Fruit fly (Drosophila melanogaster) whole organism, embryonic: ENCODE data around the gene CG4896.

Experiments
- Bgb ChIP-seq: fragments of 200-800 bp; sonication (Bioruptor generic); IDR thresholded peaks from 2 replicates; pipeline ENCODE4 v1.3.6; 2022; ENCODE audit warnings: missing biosample characterization, missing genetic modification characterization; ENCODE audit not compliant: partially characterized antibody
- CG10147 ChIP-seq: fragments of 200-800 bp; sonication (Bioruptor generic); optimal IDR thresholded peaks from 2 replicates; lab custom pipeline; 2019; ENCODE audit warnings: missing biosample characterization, mild to moderate bottlenecking, missing genetic modification characterization, moderate library complexity
- CG10321 ChIP-seq: fragments of 200-800 bp; sonication (Bioruptor generic); IDR thresholded peaks from 2 replicates; pipeline ENCODE4 v1.3.6; 2022; ENCODE audit warnings: missing biosample characterization, missing genetic modification characterization
- CG11695 ChIP-seq: fragments of 200-800 bp; sonication (Bioruptor generic); IDR thresholded peaks from 3 replicates; pipeline ENCODE4 v1.3.6; 2022; ENCODE audit warnings: missing biosample characterization, missing genetic modification characterization
- CG12155 ChIP-seq: fragments of 200-800 bp; sonication (Bioruptor generic); optimal IDR thresholded peaks from 3 replicates; lab custom pipeline; 2016; ENCODE audit warnings: missing biosample characterization, missing genetic modification characterization
- CG12659 ChIP-seq: fragments of 200-800 bp; sonication (Bioruptor generic); optimal IDR thresholded peaks from 3 replicates; lab custom pipeline; 2017; ENCODE audit warnings: mild to moderate bottlenecking, missing biosample characterization, missing genetic modification reagents, missing genetic modification characterization
- CG14860 ChIP-seq: fragments of 200-800 bp; sonication (Bioruptor generic); IDR thresholded peaks from 3 replicates; pipeline ENCODE4 v1.3.6; 2022; ENCODE audit warnings: missing biosample characterization, missing genetic modification characterization; ENCODE audit not compliant: partially characterized antibody
- CG16779 ChIP-seq: fragments of 200-800 bp; sonication (Bioruptor generic); IDR thresholded peaks from 2 replicates; pipeline ENCODE4 v1.3.6; 2022; ENCODE audit warnings: missing biosample characterization, missing genetic modification characterization
- CG17186 ChIP-seq: fragments of 200-800 bp; sonication (Bioruptor generic); optimal IDR thresholded peaks from 3 replicates; lab custom pipeline; 2017; ENCODE audit warnings: missing biosample characterization, missing genetic modification reagents, missing genetic modification characterization
- CG18011 ChIP-seq: fragments of 200-800 bp; sonication (Bioruptor generic); optimal IDR thresholded peaks from 2 replicates; lab custom pipeline; 2017; ENCODE audit warnings: missing biosample characterization, missing genetic modification characterization, mild to moderate bottlenecking, moderate library complexity, missing genotype
- CG18764 ChIP-seq: fragments of 200-800 bp; sonication (Bioruptor generic); optimal IDR thresholded peaks from 3 replicates; lab custom pipeline; 2016; ENCODE audit warnings: missing biosample characterization, missing genetic modification characterization
- CG2889 ChIP-seq: fragments of 200-800 bp; sonication (Bioruptor generic); IDR thresholded peaks from 3 replicates; pipeline ENCODE4 v1.3.6; 2022; ENCODE audit warnings: missing biosample characterization, missing genetic modification characterization
- CG34376 ChIP-seq: fragments of 200-800 bp; sonication (Bioruptor generic); optimal IDR thresholded peaks from 2 replicates; lab custom pipeline; 2018; ENCODE audit warnings: missing biosample characterization, mild to moderate bottlenecking, missing genetic modification characterization
- CG4360 ChIP-seq: fragments of 200-800 bp; sonication (Bioruptor generic); IDR thresholded peaks from 2 replicates; pipeline ENCODE4 v1.3.6; 2022; ENCODE audit warnings: missing biosample characterization, missing genetic modification characterization
- CG6683 ChIP-seq: fragments of 200-800 bp; sonication (Bioruptor generic); optimal IDR thresholded peaks from 2 replicates; lab custom pipeline; 2017; ENCODE audit warnings: missing biosample characterization, mild to moderate bottlenecking, missing genetic modification characterization, missing genetic modification reagents
- CG7372 ChIP-seq: fragments of 200-800 bp; sonication (Bioruptor generic); IDR thresholded peaks from 2 replicates; pipeline ENCODE4 v1.3.6; 2022; ENCODE audit warnings: missing biosample characterization, missing genetic modification characterization
- CG7839 ChIP-seq: fragments of 200-800 bp; sonication (Bioruptor generic); optimal IDR thresholded peaks from 3 replicates; lab custom pipeline; 2018; ENCODE audit warnings: missing biosample characterization, mild to moderate bottlenecking, missing genetic modification characterization, moderate library complexity
- CG8388 ChIP-seq: fragments of 200-800 bp; sonication (Bioruptor generic); optimal IDR thresholded peaks from 2 replicates; lab custom pipeline; 2019; ENCODE audit warnings: missing biosample characterization, mild to moderate bottlenecking, missing genetic modification characterization, moderate library complexity
- CG9437 ChIP-seq: fragments of 200-800 bp; sonication (Bioruptor generic); optimal IDR thresholded peaks from 2 replicates; lab custom pipeline; 2018; ENCODE audit warnings: missing biosample characterization, mild to moderate bottlenecking, missing genetic modification characterization
- Dad ChIP-seq: fragments of 200-800 bp; sonication (Bioruptor generic); optimal IDR thresholded peaks from 3 replicates; lab custom pipeline; 2016; ENCODE audit warnings: missing biosample characterization, missing genetic modification characterization
- Dbx ChIP-seq: fragments of 200-800 bp; sonication (Bioruptor generic); IDR thresholded peaks from 3 replicates; pipeline ENCODE4 v1.3.6; 2022; ENCODE audit warnings: missing biosample characterization, missing genetic modification characterization
- Eip74EF ChIP-seq, 2 experiments: fragments of 200-800 bp in 1 of 2; fragments of >200 bp in 1 of 2; sonication (Bioruptor generic) in 1 of 2; optimal IDR thresholded peaks; 2 replicates each; lab custom pipeline; 2017 to 2019; ENCODE audit warnings: missing biosample characterization in 2 of 2, missing genetic modification characterization in 2 of 2, mild to moderate bottlenecking in 1 of 2, moderate library complexity in 1 of 2
- Elba2 ChIP-seq: fragments of 200-800 bp; sonication (Bioruptor generic); optimal IDR thresholded peaks from 3 replicates; lab custom pipeline; 2016; ENCODE audit warnings: missing biosample characterization, missing genetic modification characterization
- Ets97D ChIP-seq: fragments of 200-800 bp; sonication (Bioruptor generic); optimal IDR thresholded peaks from 3 replicates; lab custom pipeline; 2016; ENCODE audit warnings: missing biosample characterization, missing genetic modification characterization
- HLH3B ChIP-seq: fragments of 200-800 bp; sonication (Bioruptor generic); IDR thresholded peaks from 2 replicates; pipeline ENCODE4 v1.3.6; 2022; ENCODE audit warnings: missing biosample characterization, missing genetic modification characterization
- HLH4C ChIP-seq: fragments of 200-800 bp; sonication (Bioruptor generic); IDR thresholded peaks from 3 replicates; pipeline ENCODE4 v1.3.6; 2022; ENCODE audit warnings: missing biosample characterization, missing genetic modification characterization; ENCODE audit not compliant: partially characterized antibody
- NfI ChIP-seq: fragments of 200-800 bp; sonication (Bioruptor generic); optimal IDR thresholded peaks from 3 replicates; lab custom pipeline; 2018; ENCODE audit warnings: missing biosample characterization, mild to moderate bottlenecking, missing genetic modification characterization, moderate library complexity
- Sox100B ChIP-seq: fragments of 200-800 bp; sonication (Bioruptor generic); optimal IDR thresholded peaks from 3 replicates; lab custom pipeline; 2018; ENCODE audit warnings: missing biosample characterization, mild to moderate bottlenecking, missing genetic modification characterization
- Sox102F ChIP-seq: fragments of 200-800 bp; sonication (Bioruptor generic); optimal IDR thresholded peaks from 2 replicates; lab custom pipeline; 2018; ENCODE audit warnings: missing biosample characterization, mild to moderate bottlenecking, missing genetic modification characterization, moderate library complexity
- Ssrp ChIP-seq: fragments of 200-800 bp; sonication (Bioruptor generic); optimal IDR thresholded peaks from 2 replicates; lab custom pipeline; 2018; ENCODE audit warnings: missing biosample characterization, mild to moderate bottlenecking, missing genetic modification characterization, moderate library complexity
- al ChIP-seq: fragments of 200-800 bp; sonication (Bioruptor generic); IDR thresholded peaks from 2 replicates; pipeline ENCODE4 v1.3.6; 2022; ENCODE audit warnings: missing biosample characterization, missing genetic modification characterization
- aop ChIP-seq: fragments of 200-800 bp; sonication (Bioruptor generic); IDR thresholded peaks from 2 replicates; pipeline ENCODE4 v1.3.6; 2022; ENCODE audit warnings: missing biosample characterization, missing genetic modification characterization
- cato ChIP-seq: fragments of 200-800 bp; sonication (Bioruptor generic); optimal IDR thresholded peaks from 2 replicates; lab custom pipeline; 2016; ENCODE audit warnings: missing biosample characterization, missing genetic modification characterization, borderline replicate concordance
- dm ChIP-seq: fragments of 200-800 bp; sonication (Bioruptor generic); optimal IDR thresholded peaks from 3 replicates; lab custom pipeline; 2016; ENCODE audit warnings: missing biosample characterization, missing genetic modification characterization
- emc ChIP-seq: fragments of 200-800 bp; sonication (Bioruptor generic); optimal IDR thresholded peaks from 2 replicates; lab custom pipeline; 2016; ENCODE audit warnings: missing biosample characterization, missing genetic modification characterization
- en ChIP-seq: fragments of 200-800 bp; sonication (Bioruptor generic); optimal IDR thresholded peaks from 2 replicates; lab custom pipeline; 2016; ENCODE audit warnings: missing biosample characterization, missing genetic modification characterization
- gem ChIP-seq: fragments of 200-800 bp; sonication (Bioruptor generic); optimal IDR thresholded peaks from 2 replicates; lab custom pipeline; 2019; ENCODE audit warnings: missing biosample characterization, mild to moderate bottlenecking, missing genetic modification characterization, moderate library complexity
- h ChIP-seq: fragments of >200 bp; optimal IDR thresholded peaks from 2 replicates; lab custom pipeline; 2017
- kah ChIP-seq: fragments of 200-800 bp; sonication (Bioruptor generic); optimal IDR thresholded peaks from 2 replicates; lab custom pipeline; 2018; ENCODE audit warnings: missing biosample characterization, mild to moderate bottlenecking, missing genetic modification characterization
- pan ChIP-seq, 4 experiments: fragments of >200 bp in 3 of 4; fragments of 200-800 bp in 1 of 4; sonication (Bioruptor generic) in 1 of 4; optimal IDR thresholded peaks in 3 of 4; IDR thresholded peaks in 1 of 4; 2 replicates each; pipeline versions ENCODE4 v1.3.6 to Lab custom; 2017 to 2022; ENCODE audit warnings: missing biosample characterization in 2 of 4, missing genetic modification characterization in 2 of 4, mixed read lengths in 1 of 4
- pita ChIP-seq: fragments of 200-800 bp; sonication (Bioruptor generic); optimal IDR thresholded peaks from 2 replicates; lab custom pipeline; 2017; ENCODE audit warnings: missing biosample characterization, mild to moderate bottlenecking, missing genetic modification characterization
- rib ChIP-seq: fragments of 200-800 bp; sonication (Bioruptor generic); IDR thresholded peaks from 2 replicates; pipeline ENCODE4 v1.3.6; 2022; ENCODE audit warnings: missing biosample characterization, missing genetic modification characterization
- row ChIP-seq: fragments of 200-800 bp; sonication (Bioruptor generic); IDR thresholded peaks from 3 replicates; pipeline ENCODE4 v1.3.6; 2022; ENCODE audit warnings: missing biosample characterization, missing genetic modification characterization
- sc ChIP-seq, 3 experiments: fragments of >200 bp in 2 of 3; fragments of 200-800 bp in 1 of 3; sonication (Bioruptor generic) in 1 of 3; optimal IDR thresholded peaks; 2 replicates in 2 of 3; 3 replicates in 1 of 3; lab custom pipeline; 2017; ENCODE audit warnings: mild to moderate bottlenecking in 1 of 3, missing biosample characterization in 1 of 3, missing genetic modification characterization in 1 of 3, missing genetic modification reagents in 1 of 3
- schlank ChIP-seq: fragments of 200-800 bp; sonication (Bioruptor generic); optimal IDR thresholded peaks from 2 replicates; lab custom pipeline; 2018; ENCODE audit warnings: missing biosample characterization, mild to moderate bottlenecking, missing genetic modification characterization
- sens ChIP-seq: fragments of 200-800 bp; sonication (Bioruptor generic); peaks from one replicate; lab custom pipeline; 2016; ENCODE audit warnings: missing biosample characterization, missing genetic modification characterization
- sim ChIP-seq: fragments of 200-800 bp; sonication (Bioruptor generic); IDR thresholded peaks from 2 replicates; pipeline ENCODE4 v1.3.6; 2022; ENCODE audit warnings: missing biosample characterization, missing genetic modification characterization
- sug ChIP-seq: fragments of 200-800 bp; optimal IDR thresholded peaks from 2 replicates; lab custom pipeline; 2019; ENCODE audit warnings: missing biosample characterization, mild to moderate bottlenecking, missing genetic modification characterization, moderate library complexity
- tgo ChIP-seq: fragments of 200-800 bp; sonication (Bioruptor generic); IDR thresholded peaks from 3 replicates; pipeline ENCODE4 v1.3.6; 2022; ENCODE audit warnings: missing biosample characterization, missing genetic modification characterization
- tx ChIP-seq: fragments of 200-800 bp; sonication (Bioruptor generic); optimal IDR thresholded peaks from 2 replicates; lab custom pipeline; 2016; ENCODE audit warnings: missing biosample characterization, missing genetic modification characterization

Gene CG4896

dm6 chr2L:1150554-1150953 lies 26.9 kb upstream of the CG4896 start, which contains the start of the genes Tfb4 and Vps29 (continued):
- TF ChIP-seq Eip74EF (GFP tag; optimal IDR thresholded peaks at IDR 0.05; lab: Kevin White, UChicago) (no peak), Sox100B (GFP tag; lab: Kevin White, UChicago) (no peak), kah (GFP tag; lab: Kevin White, UChicago) (no peak), CG2889 (no peak), sim (no peak), cato (GFP tag; lab: Kevin White, UChicago) (no peak), Ssrp (no peak), CG7839 (no peak), emc (GFP tag; lab: Kevin White, UChicago) (no peak), schlank (no peak), h (lab: Kevin White, UChicago) (no peak), sens (GFP tag; lab: Kevin White, UChicago) (peak; percentile 35), sc (optimal IDR thresholded peaks at IDR 0.05; lab: Kevin White, UChicago) (no peak), sc (GFP tag; optimal IDR thresholded peaks at IDR 0.05; lab: Kevin White, UChicago) (no peak), Dad (GFP tag; lab: Kevin White, UChicago) (no peak), CG6683 (GFP tag; lab: Kevin White, UChicago) (no peak), Elba2 (GFP tag; lab: Kevin White, UChicago) (no peak), CG14860 (GFP tag; lab: Robert Waterston, UW) (peak; percentile 93), tgo (0 out of 3 replicates have a peak, but pooled peaks have one; percentile 14), en (GFP tag; lab: Kevin White, UChicago) (no peak), tx (peak; percentile 7), CG10321 (no peak), pita (GFP tag; lab: Kevin White, UChicago) (no peak), sug (tag; lab: Kevin White, UChicago) (no peak), al (GFP tag; lab: Robert Waterston, UW) (peak; percentile 38; the same call in 1 of the 2 replicates), Bgb (GFP tag; lab: Robert Waterston, UW) (peak; percentile 94), CG18011 (GFP tag; lab: Kevin White, UChicago) (peak; percentile 37), HLH4C (GFP tag; lab: Robert Waterston, UW) (peak; percentile 98), CG10147 (GFP tag; lab: Kevin White, UChicago) (no peak), rib (GFP tag; lab: Robert Waterston, UW) (peak; percentile 62; the same call in 1 of the 2 replicates), Ets97D (peak; percentile 40), CG18764 (no peak), aop (no peak), dm (GFP tag; lab: Kevin White, UChicago) (peak; percentile 31), CG34376 (no peak), CG9437 (GFP tag; lab: Kevin White, UChicago) (no peak), CG16779 (GFP tag; lab: Robert Waterston, UW) (0 out of 2 replicates have a peak, but pooled peaks have one; percentile 38), CG4360 (GFP tag; lab: Robert Waterston, UW) (no peak), CG7372 (GFP tag; lab: Robert Waterston, UW) (no peak; the same call in 1 of the 2 replicates), Sox102F (GFP tag; lab: Kevin White, UChicago) (no peak), CG17186 (no peak), CG12155 (peak; percentile 50), HLH3B (GFP tag; lab: Robert Waterston, UW) (no peak), CG12659 (GFP tag; lab: Kevin White, UChicago) (peak; percentile 44), row (peak; percentile 65), Dbx (peak; percentile 65; the same call in 2 of the 3 replicates), pan (optimal IDR thresholded peaks at IDR 0.05; lab: Kevin White, UChicago) (no peak), pan (GFP tag; optimal IDR thresholded peaks at IDR 0.05 in 1 of 2, IDR thresholded peaks at IDR 0.05 in 1 of 2) (peak in 1 of 2 experiments; percentile 52), CG8388 (GFP tag; lab: Kevin White, UChicago) (no peak), CG11695 (GFP tag; lab: Robert Waterston, UW) (0 out of 3 replicates have a peak, but pooled peaks have one; percentile 12), NfI (peak; percentile 51), gem (tag; lab: Kevin White, UChicago) (no peak)
